Worm (Caenorhabditis elegans) whole organism, L1 larva: ENCODE data around the gene R05G9.5.
A peak's percentile ranks its signal among the peaks of the same experiment; 100 is the strongest.

Source experiments
- C04F5.9 ChIP-seq: sonication (generic microtip); optimal IDR thresholded peaks from 2 replicates; lab custom pipeline; 2016; ENCODE audit warnings: missing genetic modification characterization, missing compliant biosample characterization
- C16A3.4 ChIP-seq: fragments of 150-350 bp; optimal IDR thresholded peaks from 2 replicates; lab custom pipeline; 2014; ENCODE audit warnings: missing biosample characterization, missing genetic modification characterization
- C34B4.2 ChIP-seq: sonication (generic microtip); optimal IDR thresholded peaks from 2 replicates; lab custom pipeline; 2017; ENCODE audit warnings: mild to moderate bottlenecking, missing genetic modification characterization, missing compliant biosample characterization
- F16B12.6 ChIP-seq: fragments of 150-350 bp; optimal IDR thresholded peaks from 2 replicates; lab custom pipeline; 2014; ENCODE audit warnings: missing biosample characterization, missing genetic modification characterization
- aha-1 ChIP-seq: fragments of 150-350 bp; optimal IDR thresholded peaks from 2 replicates; lab custom pipeline; 2014; ENCODE audit warnings: missing biosample characterization, missing genetic modification characterization
- alr-1 ChIP-seq: fragments of 200-800 bp; sonication (Bioruptor generic); optimal IDR thresholded peaks from 2 replicates; lab custom pipeline; 2018; ENCODE audit warnings: borderline replicate concordance, mild to moderate bottlenecking, missing genetic modification characterization, missing compliant biosample characterization
- blmp-1 ChIP-seq: fragments of 150-350 bp; optimal IDR thresholded peaks from 2 replicates; lab custom pipeline; 2014; ENCODE audit warnings: missing biosample characterization, missing genetic modification characterization
- ceh-63 ChIP-seq: fragments of 200-800 bp; sonication (Bioruptor generic); optimal IDR thresholded peaks from 2 replicates; lab custom pipeline; 2018; ENCODE audit warnings: mild to moderate bottlenecking, missing genetic modification characterization, missing compliant biosample characterization
- ceh-8 ChIP-seq: fragments of 200-800 bp; sonication (Bioruptor generic); optimal IDR thresholded peaks from 2 replicates; lab custom pipeline; 2018; ENCODE audit warnings: mild to moderate bottlenecking, missing genetic modification characterization, moderate library complexity, missing compliant biosample characterization
- ceh-90 ChIP-seq: sonication (generic microtip); optimal IDR thresholded peaks from 2 replicates; lab custom pipeline; 2016; ENCODE audit warnings: missing genetic modification characterization, missing compliant biosample characterization
- ces-1 ChIP-seq: fragments of 150-350 bp; optimal IDR thresholded peaks from 2 replicates; lab custom pipeline; 2014; ENCODE audit warnings: missing biosample characterization, missing genetic modification reagents, missing genetic modification characterization
- efl-1 ChIP-seq, 4 experiments: fragments of 150-350 bp; optimal IDR thresholded peaks in 3 of 4; peaks in 1 of 4; 1 replicate in 1 of 4; 2 replicates in 3 of 4; lab custom pipeline; 2014; ENCODE audit warnings: missing biosample characterization in 2 of 4, missing genetic modification characterization in 2 of 4, missing genetic modification reagents in 2 of 4
- egl-13 ChIP-seq: sonication (generic microtip); optimal IDR thresholded peaks from 2 replicates; lab custom pipeline; 2016; ENCODE audit warnings: missing genotype, missing genetic modification reagents, missing genetic modification characterization, missing compliant biosample characterization
- elt-3 ChIP-seq, 6 experiments: fragments of 150-350 bp in 1 of 6; sonication (generic microtip); optimal IDR thresholded peaks; 2 replicates each; lab custom pipeline; 2017 to 2018; ENCODE audit warnings: missing biosample characterization in 6 of 6, missing genetic modification characterization in 6 of 6, inconsistent platforms in 1 of 6
- fkh-10 ChIP-seq: sonication (generic microtip); optimal IDR thresholded peaks from 2 replicates; lab custom pipeline; 2017; ENCODE audit warnings: missing biosample characterization, missing genetic modification reagents, missing genetic modification characterization
- fkh-4 ChIP-seq: sonication (generic microtip); optimal IDR thresholded peaks from 2 replicates; lab custom pipeline; 2016; ENCODE audit warnings: missing compliant biosample characterization, missing genetic modification characterization, borderline replicate concordance
- fkh-8 ChIP-seq: sonication (generic microtip); optimal IDR thresholded peaks from 2 replicates; lab custom pipeline; 2016; ENCODE audit warnings: mild to moderate bottlenecking, missing genetic modification characterization, missing compliant biosample characterization
- hlh-17 ChIP-seq: fragments of 200-800 bp; sonication (Bioruptor generic); optimal IDR thresholded peaks from 2 replicates; lab custom pipeline; 2018; ENCODE audit warnings: missing genetic modification characterization, mild to moderate bottlenecking, missing compliant biosample characterization, moderate library complexity, borderline replicate concordance
- hpl-2 ChIP-seq: fragments of 150-350 bp; optimal IDR thresholded peaks from 2 replicates; lab custom pipeline; 2014; ENCODE audit warnings: missing biosample characterization, missing genetic modification reagents, missing genetic modification characterization
- irx-1 ChIP-seq: sonication (generic microtip); optimal IDR thresholded peaks from 2 replicates; lab custom pipeline; 2016; ENCODE audit warnings: missing genetic modification characterization, missing compliant biosample characterization
- lin-14 ChIP-seq: fragments of 200-800 bp; sonication (Bioruptor generic); optimal IDR thresholded peaks from 2 replicates; lab custom pipeline; 2018; ENCODE audit warnings: mild to moderate bottlenecking, missing genetic modification characterization, moderate library complexity, missing compliant biosample characterization
- lin-15B ChIP-seq: fragments of 150-350 bp; sonication (generic microtip); optimal IDR thresholded peaks from 3 replicates; lab custom pipeline; 2014; ENCODE audit warnings: missing biosample characterization, missing genetic modification characterization
- lin-35 ChIP-seq, 2 experiments: fragments of 150-350 bp; optimal IDR thresholded peaks; 2 replicates each; lab custom pipeline; 2014; ENCODE audit warnings: missing biosample characterization in 2 of 2, missing genetic modification characterization in 2 of 2, missing genetic modification reagents in 2 of 2
- lin-39 ChIP-seq: fragments of 150-350 bp; optimal IDR thresholded peaks from 2 replicates; lab custom pipeline; 2014; ENCODE audit warnings: missing biosample characterization, missing genetic modification reagents, missing genetic modification characterization
- mab-9 ChIP-seq: fragments of 200-800 bp; sonication (Bioruptor generic); IDR thresholded peaks from 2 replicates; pipeline ENCODE4 v1.3.6; 2022; ENCODE audit warnings: missing genetic modification reagents, missing genetic modification characterization, missing compliant biosample characterization
- mdl-1 ChIP-seq, 2 experiments: fragments of 150-350 bp; optimal IDR thresholded peaks; 2 replicates each; lab custom pipeline; 2014 to 2017; ENCODE audit warnings: missing biosample characterization in 2 of 2, missing genetic modification characterization in 2 of 2, inconsistent platforms in 1 of 2
- mep-1 ChIP-seq: fragments of 150-350 bp; optimal IDR thresholded peaks from 2 replicates; lab custom pipeline; 2014; ENCODE audit warnings: missing biosample characterization, missing genetic modification characterization
- nhr-20 ChIP-seq: sonication (generic microtip); optimal IDR thresholded peaks from 2 replicates; lab custom pipeline; 2016; ENCODE audit warnings: mild to moderate bottlenecking, missing genetic modification characterization, missing compliant biosample characterization
- nhr-71 ChIP-seq: sonication (generic microtip); optimal IDR thresholded peaks from 2 replicates; lab custom pipeline; 2016; ENCODE audit warnings: mild to moderate bottlenecking, missing genetic modification characterization, moderate library complexity, missing compliant biosample characterization
- nhr-85 ChIP-seq: sonication (generic microtip); peaks from one replicate; lab custom pipeline; 2016; ENCODE audit warnings: missing genetic modification characterization, inconsistent platforms, missing compliant biosample characterization
- nhr-90 ChIP-seq: sonication (generic microtip); optimal IDR thresholded peaks from 2 replicates; lab custom pipeline; 2016; ENCODE audit warnings: mild to moderate bottlenecking, missing genetic modification characterization, missing compliant biosample characterization; ENCODE audit not compliant: poor library complexity
- pag-3 ChIP-seq: sonication (generic microtip); optimal IDR thresholded peaks from 2 replicates; lab custom pipeline; 2017; ENCODE audit warnings: missing genetic modification characterization, mild to moderate bottlenecking, missing compliant biosample characterization, antibody characterized with exemption, borderline replicate concordance; ENCODE audit not compliant: insufficient read depth
- rnt-1 ChIP-seq: sonication (generic microtip); optimal IDR thresholded peaks from 2 replicates; lab custom pipeline; 2016; ENCODE audit warnings: mild to moderate bottlenecking, missing genetic modification characterization, moderate library complexity, missing compliant biosample characterization
- skn-1 ChIP-seq: fragments of 150-350 bp; optimal IDR thresholded peaks from 2 replicates; lab custom pipeline; 2014; ENCODE audit warnings: missing biosample characterization, missing genetic modification characterization
- snpc-4 ChIP-seq: fragments of 150-350 bp; optimal IDR thresholded peaks from 2 replicates; lab custom pipeline; 2014; ENCODE audit warnings: missing biosample characterization, missing genetic modification characterization
- snu-23 ChIP-seq: sonication (generic microtip); optimal IDR thresholded peaks from 2 replicates; lab custom pipeline; 2016; ENCODE audit warnings: missing genetic modification characterization, missing compliant biosample characterization
- sox-4 ChIP-seq: sonication (generic microtip); optimal IDR thresholded peaks from 2 replicates; lab custom pipeline; 2016; ENCODE audit warnings: missing genetic modification characterization, missing compliant biosample characterization
- sptf-1 ChIP-seq: fragments of 150-350 bp; optimal IDR thresholded peaks from 2 replicates; lab custom pipeline; 2014; ENCODE audit warnings: missing biosample characterization, missing genetic modification characterization
- swsn-7 ChIP-seq: sonication (generic microtip); optimal IDR thresholded peaks from 2 replicates; lab custom pipeline; 2016; ENCODE audit warnings: missing genetic modification characterization, missing compliant biosample characterization
- tlp-1 ChIP-seq: fragments of 150-350 bp; optimal IDR thresholded peaks from 2 replicates; lab custom pipeline; 2014; ENCODE audit warnings: missing biosample characterization, missing genetic modification characterization
- unc-130 ChIP-seq: fragments of 150-350 bp; optimal IDR thresholded peaks from 2 replicates; lab custom pipeline; 2017; ENCODE audit warnings: missing biosample characterization, missing genetic modification characterization, inconsistent platforms
- unc-30 ChIP-seq: sonication (generic microtip); optimal IDR thresholded peaks from 2 replicates; lab custom pipeline; 2017; ENCODE audit warnings: missing biosample characterization, missing genetic modification characterization
- unc-86 ChIP-seq: sonication (generic microtip); optimal IDR thresholded peaks from 2 replicates; lab custom pipeline; 2016; ENCODE audit warnings: missing genetic modification characterization, missing compliant biosample characterization
- vab-15 ChIP-seq: sonication (generic microtip); optimal IDR thresholded peaks from 2 replicates; lab custom pipeline; 2017; ENCODE audit warnings: missing genotype, mild to moderate bottlenecking, missing genetic modification characterization, missing compliant biosample characterization
- xbp-1 ChIP-seq: sonication (generic microtip); optimal IDR thresholded peaks from 2 replicates; lab custom pipeline; 2016; ENCODE audit warnings: missing genetic modification characterization, missing compliant biosample characterization
- zip-4 ChIP-seq: fragments of 200-800 bp; sonication (Bioruptor generic); optimal IDR thresholded peaks from 2 replicates; lab custom pipeline; 2018; ENCODE audit warnings: mild to moderate bottlenecking, missing genetic modification characterization, moderate library complexity, missing compliant biosample characterization

Gene R05G9.5

ce11 chrII:6500161-6500560 is at the start of gene R05G9.5:
TSS of gene R05G9.5 (minus strand) at chrII:6500261.
- TF ChIP-seq lin-14 (GFP tag; lab: Kevin White, UChicago) = peak; percentile 12
- no peak for TF ChIP-seq nhr-71
- no peak for TF ChIP-seq lin-35 (GFP tag; optimal IDR thresholded peaks at IDR 0.05; lab: Kevin White, UChicago)
- TF ChIP-seq, all 84 proteins: peak for 1

ce11 chrII:6544842-6545410 is 44.9 kb upstream of the R05G9.5 start, which contains the start of gene lron-15:
TSS of gene lron-15 (minus strand) at chrII:6544892.
- TF ChIP-seq lin-14 (GFP tag; lab: Kevin White, UChicago) = peak; percentile 19
- TF ChIP-seq egl-13 (tag; lab: Kevin White, UChicago) = no peak
- TF ChIP-seq, all 84 proteins: peak for 1

- no peak for TF ChIP-seq ceh-8 (GFP tag; lab: Kevin White, UChicago)
- peak; percentile 3 for TF ChIP-seq fkh-10 (GFP tag; lab: Kevin White, UChicago)
- peak; percentile 81 to 92 for TF ChIP-seq efl-1 (optimal IDR thresholded peaks at IDR 0.05; lab: Kevin White, UChicago)
- peak; percentile 92 to 99 for TF ChIP-seq efl-1 (GFP tag; optimal IDR thresholded peaks at IDR 0.05 in 1 of 2; lab: Kevin White, UChicago)
- peak; percentile 50 for TF ChIP-seq swsn-7
- TF ChIP-seq vab-15 (tag; lab: Kevin White, UChicago) = no peak
- peak; percentile 90 to 97 for TF ChIP-seq lin-35 (GFP tag; optimal IDR thresholded peaks at IDR 0.05; lab: Kevin White, UChicago)
- TF ChIP-seq hpl-2 (GFP tag; lab: Kevin White, UChicago) = no peak
- TF ChIP-seq elt-3 (tag; optimal IDR thresholded peaks at IDR 0.05; lab: Kevin White, UChicago) = peak in 1 of 6 experiments; percentile 35
- TF ChIP-seq lin-39 (tag; lab: Kevin White, UChicago) = peak; percentile 2
- TF ChIP-seq ceh-63 (GFP tag; lab: Kevin White, UChicago) = no peak
- TF ChIP-seq zip-4 (GFP tag; lab: Kevin White, UChicago) = no peak
- no peak for TF ChIP-seq mab-9 (GFP tag; lab: Robert Waterston, UW)
- TF ChIP-seq sptf-1 (tag; lab: Kevin White, UChicago) = no peak
- TF ChIP-seq xbp-1 = peak; percentile 56
- TF ChIP-seq ceh-90 = no peak
- TF ChIP-seq C34B4.2 (tag; lab: Kevin White, UChicago) = no peak
- peak; percentile 55 for TF ChIP-seq nhr-90 (tag; lab: Kevin White, UChicago)
- no peak for TF ChIP-seq C04F5.9 (tag; lab: Kevin White, UChicago)
- no peak for TF ChIP-seq unc-86 (tag; lab: Kevin White, UChicago)
- no peak for TF ChIP-seq pag-3 (tag; lab: Kevin White, UChicago)
- TF ChIP-seq nhr-71 = peak; percentile 66
- peak; percentile 67 for TF ChIP-seq snu-23 (GFP tag; lab: Kevin White, UChicago)
- TF ChIP-seq mdl-1 (tag; optimal IDR thresholded peaks at IDR 0.05; lab: Kevin White, UChicago) = peak in 1 of 2 experiments; percentile 10
- peak; percentile 22 for TF ChIP-seq lin-15B (tag; lab: Kevin White, UChicago)
- TF ChIP-seq mep-1 (tag; lab: Kevin White, UChicago) = peak; percentile 62
- TF ChIP-seq nhr-85 (tag; lab: Kevin White, UChicago) = peak; percentile 65
- TF ChIP-seq F16B12.6 (tag; lab: Kevin White, UChicago) = peak; percentile 30
- no peak for TF ChIP-seq snpc-4
- no peak for TF ChIP-seq alr-1 (tag; lab: Kevin White, UChicago)
- peak; percentile 19 for TF ChIP-seq unc-130 (tag; lab: Kevin White, UChicago)
- TF ChIP-seq ces-1 (GFP tag; lab: Kevin White, UChicago) = peak; percentile 48
- peak; percentile 49 for TF ChIP-seq blmp-1 (tag; lab: Kevin White, UChicago)
- TF ChIP-seq skn-1 (tag; lab: Kevin White, UChicago) = peak; percentile 59
- TF ChIP-seq unc-30 = no peak
- TF ChIP-seq tlp-1 (tag; lab: Kevin White, UChicago) = no peak
- TF ChIP-seq fkh-4 (tag; lab: Kevin White, UChicago) = no peak
- TF ChIP-seq rnt-1 (tag; lab: Kevin White, UChicago) = peak; percentile 52
- no peak for TF ChIP-seq irx-1
- peak; percentile 46 for TF ChIP-seq nhr-20 (tag; lab: Kevin White, UChicago)
- peak; percentile 26 for TF ChIP-seq fkh-8
- TF ChIP-seq C16A3.4 = peak; percentile 83
- no peak for TF ChIP-seq sox-4 (tag; lab: Kevin White, UChicago)
- no peak for TF ChIP-seq aha-1 (tag; lab: Kevin White, UChicago)
- no peak for TF ChIP-seq hlh-17 (GFP tag; lab: Kevin White, UChicago)
Observed at ce11 chrII:6535957-6536424, 35.9 kb upstream of the R05G9.5 start, which contains the start of gene utp-20. TSS of gene utp-20 (plus strand) at chrII:6536374.
